Worm (Caenorhabditis elegans): ENCODE measurements around the gene ZK1290.7.

ZK1290.7 gene

DNA sequence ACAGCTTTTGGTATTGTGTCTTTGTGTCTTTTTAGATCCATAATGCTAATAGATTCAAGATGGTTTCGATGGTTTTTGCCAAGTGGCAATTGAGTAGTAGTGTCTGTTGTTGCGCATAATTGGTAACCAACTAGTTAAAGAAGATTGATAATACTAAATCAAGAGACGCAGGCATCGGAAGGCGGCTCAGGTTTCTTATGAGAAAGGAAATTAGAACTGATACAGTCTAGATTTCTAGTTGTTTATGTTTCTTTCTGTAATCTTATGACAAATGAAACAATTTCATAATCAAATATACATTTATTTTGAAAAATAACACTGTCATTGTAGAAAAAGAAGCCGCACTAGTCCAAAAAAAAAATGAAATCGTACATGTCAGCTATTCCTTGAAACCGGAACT lies 28.4 kb upstream of the ZK1290.7 start, which contains the start of gene ZK1290.10:
ZK1290.10 (minus strand) TSS at position 101 of the 400 bp plus-strand sequence.
- TF ChIP-seq sea-2 (GFP tag; optimal IDR thresholded peaks at IDR 0.05) (no peak), nhr-23 (tag; optimal IDR thresholded peaks at IDR 0.05) (no peak), unc-62 (GFP tag; optimal IDR thresholded peaks at IDR 0.05) (no peak), zag-1 (tag; optimal IDR thresholded peaks at IDR 0.05) (no peak), nhr-25 (tag; optimal IDR thresholded peaks at IDR 0.05) (no peak), mdl-1 (tag; optimal IDR thresholded peaks at IDR 0.05) (no peak), ceh-9 (tag; optimal IDR thresholded peaks at IDR 0.05) (no peak), ZK546.5 (tag; optimal IDR thresholded peaks at IDR 0.05) (no peak), elt-1 (tag; optimal IDR thresholded peaks at IDR 0.05) (no peak), nhr-28 (tag; optimal IDR thresholded peaks at IDR 0.05) (no peak), fkh-10 (GFP tag; optimal IDR thresholded peaks at IDR 0.05) (no peak), nhr-67 (tag; optimal IDR thresholded peaks at IDR 0.05) (no peak), nhr-12 (tag; optimal IDR thresholded peaks at IDR 0.05) (no peak), snpc-4 (tag; optimal IDR thresholded peaks at IDR 0.05) (no peak), lsy-12 (tag; optimal IDR thresholded peaks at IDR 0.05) (no peak), hmg-11 (tag; optimal IDR thresholded peaks at IDR 0.05) (no peak)

DNA sequence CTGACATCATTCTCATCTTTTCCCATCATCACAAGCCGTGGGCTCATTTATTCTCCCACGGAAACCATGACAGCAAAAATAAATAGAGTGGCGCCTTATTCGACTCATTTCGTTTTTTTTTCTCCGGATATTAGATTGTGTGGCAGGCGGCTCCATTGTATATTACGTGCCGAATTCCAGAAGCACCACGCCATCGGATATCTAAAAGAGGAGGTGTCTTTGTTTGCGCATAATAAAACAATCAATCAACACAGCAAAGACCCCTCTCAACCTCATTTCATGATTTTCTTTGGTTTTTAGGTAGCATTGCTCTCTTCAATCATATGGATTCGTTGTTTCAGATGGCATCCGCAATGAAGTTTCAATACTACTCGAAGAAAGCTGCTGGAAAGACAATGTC lies 23.7 kb upstream of the ZK1290.7 start, which contains the start of gene tph-1:
tph-1 (plus strand) TSS at position 301 of the 400 bp plus-strand sequence.
- no peak for TF ChIP-seq sea-2 (GFP tag; optimal IDR thresholded peaks at IDR 0.05)
- no peak for TF ChIP-seq mml-1 (tag; optimal IDR thresholded peaks at IDR 0.05)
- TF ChIP-seq egl-5 (tag; optimal IDR thresholded peaks at IDR 0.05): no peak
- TF ChIP-seq fos-1 (tag; optimal IDR thresholded peaks at IDR 0.05): no peak
- no peak for TF ChIP-seq R02D3.7 (tag; optimal IDR thresholded peaks at IDR 0.05)
- TF ChIP-seq unc-39 (tag; optimal IDR thresholded peaks at IDR 0.05): no peak
- no peak for TF ChIP-seq daf-12 (tag; optimal IDR thresholded peaks at IDR 0.05)
- no peak for TF ChIP-seq nhr-67 (tag; optimal IDR thresholded peaks at IDR 0.05)
- TF ChIP-seq elt-3 (tag; optimal IDR thresholded peaks at IDR 0.05): no peak
- no peak for TF ChIP-seq ceh-9 (tag; optimal IDR thresholded peaks at IDR 0.05)
- no peak for TF ChIP-seq snpc-4 (tag; optimal IDR thresholded peaks at IDR 0.05)
- no peak for TF ChIP-seq lsy-12 (tag; optimal IDR thresholded peaks at IDR 0.05)
- no peak for TF ChIP-seq nhr-11 (tag; optimal IDR thresholded peaks at IDR 0.05)
- no peak for TF ChIP-seq pha-4 (tag; optimal IDR thresholded peaks at IDR 0.05)
- no peak for TF ChIP-seq nhr-28 (tag; optimal IDR thresholded peaks at IDR 0.05)
- TF ChIP-seq elt-1 (tag; optimal IDR thresholded peaks at IDR 0.05): no peak
- TF ChIP-seq nhr-237 (tag; optimal IDR thresholded peaks at IDR 0.05): no peak
- TF ChIP-seq ZK546.5 (tag; optimal IDR thresholded peaks at IDR 0.05): no peak
- no peak for TF ChIP-seq nhr-76 (tag; optimal IDR thresholded peaks at IDR 0.05)

DNA sequence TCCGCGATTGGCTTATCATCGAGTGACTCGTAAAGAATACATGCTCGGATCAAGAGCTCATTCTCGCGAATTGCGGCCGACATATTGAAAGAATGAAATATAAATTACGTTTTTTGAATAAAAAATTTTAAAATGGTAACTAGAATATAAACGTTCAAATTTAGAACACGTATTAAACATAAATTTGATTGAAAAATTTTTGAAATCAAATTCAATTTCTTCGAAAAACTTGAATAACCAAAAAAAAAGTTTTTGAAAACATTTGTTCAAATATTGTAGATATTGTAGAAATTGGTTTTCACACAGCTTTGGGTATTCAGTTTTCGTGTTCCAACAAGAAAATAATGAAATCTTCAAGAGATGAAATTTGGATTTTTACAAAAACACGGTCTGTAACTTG lies 22.7 kb upstream of the ZK1290.7 start, which contains the start of gene fbxa-224:
fbxa-224 (minus strand) TSS at position 101 of the 400 bp plus-strand sequence.
- TF ChIP-seq lsy-12 (tag; optimal IDR thresholded peaks at IDR 0.05): no peak

DNA sequence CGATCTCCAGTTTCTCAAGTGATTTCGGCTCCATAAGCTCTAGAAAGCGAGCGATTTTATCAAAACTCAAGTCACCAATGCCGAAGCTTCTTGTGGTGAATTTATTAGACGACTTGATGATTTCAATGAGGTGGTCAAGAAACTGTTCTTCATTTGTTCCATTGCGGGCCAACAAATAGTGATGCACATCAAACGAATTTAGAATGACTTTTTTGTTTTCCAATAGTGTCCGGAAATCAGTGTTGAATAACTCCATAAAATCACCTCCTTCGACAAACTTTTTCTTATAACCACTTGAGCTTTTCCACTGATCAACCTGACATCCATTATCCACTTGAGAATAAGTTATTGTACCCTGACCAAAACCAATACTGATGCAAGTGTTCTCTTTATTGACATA lies 21.9 kb upstream of the ZK1290.7 start:
- TF ChIP-seq nhr-67 (tag; optimal IDR thresholded peaks at IDR 0.05) (no peak), egl-27 (tag; optimal IDR thresholded peaks at IDR 0.05) (no peak), egl-5 (tag; optimal IDR thresholded peaks at IDR 0.05) (no peak), ceh-9 (tag; optimal IDR thresholded peaks at IDR 0.05) (no peak), nhr-23 (tag; optimal IDR thresholded peaks at IDR 0.05) (no peak), fos-1 (tag; optimal IDR thresholded peaks at IDR 0.05) (no peak), ztf-11 (tag; optimal IDR thresholded peaks at IDR 0.05) (no peak), nhr-25 (tag; optimal IDR thresholded peaks at IDR 0.05) (no peak), sea-2 (GFP tag; optimal IDR thresholded peaks at IDR 0.05) (no peak), pqm-1 (tag; optimal IDR thresholded peaks at IDR 0.05) (no peak), nhr-76 (tag; optimal IDR thresholded peaks at IDR 0.05) (no peak), nfya-1 (tag; optimal IDR thresholded peaks at IDR 0.05; ENCODE audit: insufficient read depth) (no peak), nhr-28 (tag; optimal IDR thresholded peaks at IDR 0.05) (no peak), nhr-43 (tag; optimal IDR thresholded peaks at IDR 0.05; ENCODE audit: poor library complexity, severe bottlenecking) (no peak), fkh-10 (GFP tag; optimal IDR thresholded peaks at IDR 0.05) (no peak)

DNA sequence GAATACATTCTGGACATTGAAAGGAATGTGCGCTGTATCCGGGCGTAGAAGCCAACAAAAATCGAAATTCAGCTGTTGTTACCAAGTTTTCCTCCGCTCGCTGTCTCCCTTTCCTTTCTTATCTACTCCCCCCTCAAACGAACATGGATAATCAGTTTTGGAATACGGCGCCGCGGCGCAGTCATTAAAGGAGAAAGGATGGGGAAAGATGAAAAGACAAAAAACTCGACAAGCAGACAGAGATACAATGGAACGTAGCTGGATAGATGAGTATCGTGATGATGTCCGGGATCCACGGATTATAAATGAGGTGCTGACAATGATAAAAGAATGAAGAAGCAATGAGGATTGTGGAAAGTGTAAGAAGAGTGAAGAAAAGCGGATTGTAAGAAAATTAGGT lies 20.0 kb upstream of the ZK1290.7 start:
- peak; percentile 36 for TF ChIP-seq R02D3.7 (tag; optimal IDR thresholded peaks at IDR 0.05)
- TF ChIP-seq ceh-28 (tag; optimal IDR thresholded peaks at IDR 0.05): peak; percentile 6
- no peak for TF ChIP-seq hmg-11 (tag; optimal IDR thresholded peaks at IDR 0.05)
- no peak for TF ChIP-seq aly-2 (tag; optimal IDR thresholded peaks at IDR 0.05)
- peak; percentile 24 for TF ChIP-seq nfya-1 (tag; optimal IDR thresholded peaks at IDR 0.05; ENCODE audit: insufficient read depth)
- TF ChIP-seq nhr-237 (tag; optimal IDR thresholded peaks at IDR 0.05): no peak
- TF ChIP-seq nhr-25 (tag; optimal IDR thresholded peaks at IDR 0.05): peak; percentile 9
- peak; percentile 33 for TF ChIP-seq nhr-43 (tag; optimal IDR thresholded peaks at IDR 0.05; ENCODE audit: poor library complexity, severe bottlenecking)
- TF ChIP-seq nhr-23 (tag; optimal IDR thresholded peaks at IDR 0.05): peak; percentile 69
- peak; percentile 29 to 77 (median 72) for TF ChIP-seq elt-3 (tag; optimal IDR thresholded peaks at IDR 0.05)
- peak; percentile 89 for TF ChIP-seq ama-1 (optimal IDR thresholded peaks at IDR 0.05)
